Worm (Caenorhabditis elegans): Measurements from ENCODE around the gene T15B7.1.

Gene T15B7.1

ce11 chrV:6796264-6796663 is 46.3 kb upstream of the T15B7.1 start (continued):
- TF ChIP-seq ceh-82 (tag; optimal IDR thresholded peaks at IDR 0.05) (no peak), lin-35 (GFP tag; optimal IDR thresholded peaks at IDR 0.05) (no peak), egl-27 (tag; optimal IDR thresholded peaks at IDR 0.05) (no peak), efl-1 (optimal IDR thresholded peaks at IDR 0.05) (no peak), efl-1 (GFP tag; optimal IDR thresholded peaks at IDR 0.05 in 1 of 2) (no peak), hlh-17 (GFP tag; optimal IDR thresholded peaks at IDR 0.05; ENCODE audit: borderline replicate concordance) (no peak), mef-2 (tag; optimal IDR thresholded peaks at IDR 0.05) (no peak), nhr-28 (tag; optimal IDR thresholded peaks at IDR 0.05) (no peak), zip-4 (GFP tag; optimal IDR thresholded peaks at IDR 0.05) (no peak), nhr-85 (tag) (peak; percentile 84), unc-30 (tag; optimal IDR thresholded peaks at IDR 0.05) (no peak), nhr-77 (tag; optimal IDR thresholded peaks at IDR 0.05) (no peak), blmp-1 (tag; optimal IDR thresholded peaks at IDR 0.05) (peak; percentile 10)

- TF ChIP-seq nhr-20 (tag; optimal IDR thresholded peaks at IDR 0.05) (peak; percentile 22), ces-1 (GFP tag; optimal IDR thresholded peaks at IDR 0.05) (no peak), dpl-1 (GFP tag; optimal IDR thresholded peaks at IDR 0.05) (peak in 1 of 3 experiments; percentile 4), nhr-71 (tag; optimal IDR thresholded peaks at IDR 0.05) (peak; percentile 20), lin-35 (GFP tag; optimal IDR thresholded peaks at IDR 0.05) (peak in 1 of 2 experiments; percentile 12), dsc-1 (tag; optimal IDR thresholded peaks at IDR 0.05) (peak; percentile 8), mef-2 (tag; optimal IDR thresholded peaks at IDR 0.05) (no peak), sptf-1 (tag; optimal IDR thresholded peaks at IDR 0.05) (no peak), unc-130 (tag; optimal IDR thresholded peaks at IDR 0.05) (no peak), efl-1 (optimal IDR thresholded peaks at IDR 0.05) (peak; percentile 26 to 31), efl-1 (GFP tag; optimal IDR thresholded peaks at IDR 0.05 in 1 of 2) (peak; percentile 7 to 93), snu-23 (GFP tag; optimal IDR thresholded peaks at IDR 0.05) (peak; percentile 55), mep-1 (tag; optimal IDR thresholded peaks at IDR 0.05) (peak; percentile 68), swsn-7 (tag; optimal IDR thresholded peaks at IDR 0.05) (peak; percentile 8), unc-86 (tag; optimal IDR thresholded peaks at IDR 0.05) (peak; percentile 12), nhr-47 (tag; optimal IDR thresholded peaks at IDR 0.05) (peak; percentile 6), mdl-1 (tag; optimal IDR thresholded peaks at IDR 0.05) (peak in 1 of 2 experiments; percentile 18), ama-1 (optimal IDR thresholded peaks at IDR 0.05) (no peak), sup-37 (GFP tag; optimal IDR thresholded peaks at IDR 0.05) (no peak), lin-13 (GFP tag; optimal IDR thresholded peaks at IDR 0.05) (no peak), snpc-4 (tag; optimal IDR thresholded peaks at IDR 0.05) (peak; percentile 10), rnt-1 (tag; optimal IDR thresholded peaks at IDR 0.05) (peak; percentile 34), nhr-85 (tag) (peak; percentile 16), lsy-2 (tag; optimal IDR thresholded peaks at IDR 0.05) (peak; percentile 3 to 13), xbp-1 (tag; optimal IDR thresholded peaks at IDR 0.05) (peak; percentile 6), ceh-82 (tag; optimal IDR thresholded peaks at IDR 0.05) (peak in 2 of 3 experiments; percentile 3 to 33), blmp-1 (tag; optimal IDR thresholded peaks at IDR 0.05) (peak; percentile 57), lin-14 (GFP tag; optimal IDR thresholded peaks at IDR 0.05) (peak; percentile 91), hlh-4 (tag; optimal IDR thresholded peaks at IDR 0.05) (no peak)
Measured at ce11 chrV:6796894-6797293, 45.6 kb upstream of the T15B7.1 start.

DNA sequence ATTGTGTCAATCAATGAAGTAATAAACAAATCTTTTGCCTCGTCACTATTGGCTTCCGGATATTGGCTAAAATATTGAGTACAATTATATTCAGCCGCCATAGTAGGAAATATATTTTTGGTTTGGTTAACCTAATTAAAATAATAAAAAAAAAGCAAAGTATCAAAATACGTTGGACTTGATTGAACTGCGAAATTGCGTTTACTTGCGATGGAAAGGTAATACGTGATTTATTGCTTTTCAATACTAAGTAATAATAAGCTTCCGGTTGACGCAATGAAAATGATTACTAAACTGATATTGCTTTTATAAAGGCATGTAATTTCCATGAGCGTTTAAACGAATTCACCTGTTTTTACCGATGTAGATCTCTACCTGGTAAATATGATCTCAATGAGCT is 43.0 kb upstream of the T15B7.1 start, which contains the start of gene dmsr-9:
TSS of gene dmsr-9 (minus strand) at position 101 of the 400 bp plus-strand sequence.
- TF ChIP-seq skn-1 (tag; optimal IDR thresholded peaks at IDR 0.05): no peak
- peak; percentile 30 for TF ChIP-seq fkh-8 (tag; optimal IDR thresholded peaks at IDR 0.05)

ce11 chrV:6801850-6802249 is 40.7 kb upstream of the T15B7.1 start, which contains the start of gene dmsr-10:
dmsr-10 (minus strand) TSS chrV:6801950.
- TF ChIP-seq efl-1 (optimal IDR thresholded peaks at IDR 0.05): no peak
- peak in 1 of 2 experiments; percentile 71 for TF ChIP-seq efl-1 (GFP tag; optimal IDR thresholded peaks at IDR 0.05 in 1 of 2)
- no peak for TF ChIP-seq tlp-1 (tag; optimal IDR thresholded peaks at IDR 0.05)

Data from whole organism, L1 larva.